Fruit fly (Drosophila melanogaster) whole organism, pupa: ENCODE measurements around the gene Set2.

Source experiments
- CG10348 ChIP-seq: fragments of 200-800 bp; sonication (Bioruptor generic); IDR thresholded peaks from 2 replicates; pipeline ENCODE4 v1.3.6; 2022; ENCODE audit warnings: missing biosample characterization, missing genetic modification characterization
- CG12605 ChIP-seq: fragments of 200-800 bp; sonication (Bioruptor generic); IDR thresholded peaks from 2 replicates; pipeline ENCODE4 v1.3.6; 2022; ENCODE audit warnings: missing biosample characterization, missing genetic modification characterization
- CG15710 ChIP-seq: fragments of 200-800 bp; sonication (Bioruptor generic); optimal IDR thresholded peaks from 2 replicates; lab custom pipeline; 2018; ENCODE audit warnings: missing biosample characterization, mild to moderate bottlenecking, missing genetic modification characterization, moderate library complexity
- CG17806 ChIP-seq: fragments of 200-800 bp; sonication (Bioruptor generic); optimal IDR thresholded peaks from 2 replicates; lab custom pipeline; 2018; ENCODE audit warnings: missing biosample characterization, mild to moderate bottlenecking, missing genetic modification characterization, moderate library complexity
- CG34367 ChIP-seq: fragments of 200-800 bp; sonication (Bioruptor generic); optimal IDR thresholded peaks from 2 replicates; lab custom pipeline; 2018; ENCODE audit warnings: missing biosample characterization, mild to moderate bottlenecking, missing genetic modification characterization
- CG4496 ChIP-seq: fragments of 200-800 bp; sonication (Bioruptor generic); IDR thresholded peaks from 3 replicates; pipeline ENCODE4 v1.3.6; 2022; ENCODE audit warnings: missing biosample characterization, missing genetic modification characterization
- CG8159 ChIP-seq: fragments of 200-800 bp; sonication (Bioruptor generic); optimal IDR thresholded peaks from 3 replicates; lab custom pipeline; 2018; ENCODE audit warnings: missing biosample characterization, mild to moderate bottlenecking, missing genetic modification characterization, moderate library complexity
- CG9948 ChIP-seq: fragments of 200-800 bp; sonication (Bioruptor generic); optimal IDR thresholded peaks from 2 replicates; lab custom pipeline; 2018; ENCODE audit warnings: missing biosample characterization, mild to moderate bottlenecking, missing genetic modification characterization, moderate library complexity
- D1 ChIP-seq: fragments of 200-800 bp; sonication (Bioruptor generic); optimal IDR thresholded peaks from 2 replicates; lab custom pipeline; 2018; ENCODE audit warnings: missing biosample characterization, mild to moderate bottlenecking, missing genetic modification characterization, moderate library complexity
- EcR ChIP-seq: fragments of 200-800 bp; sonication (Bioruptor generic); optimal IDR thresholded peaks from 3 replicates; lab custom pipeline; 2019; ENCODE audit warnings: missing biosample characterization, missing genetic modification characterization, mild to moderate bottlenecking, moderate library complexity, missing genetic modification reagents
- Snoo ChIP-seq: fragments of 200-800 bp; sonication (Bioruptor generic); optimal IDR thresholded peaks from 3 replicates; lab custom pipeline; 2017; ENCODE audit warnings: missing biosample characterization, mild to moderate bottlenecking, missing genetic modification characterization, inconsistent platforms
- fd96Ca ChIP-seq: fragments of 200-800 bp; sonication (Bioruptor generic); IDR thresholded peaks from 3 replicates; pipeline ENCODE4 v1.3.6; 2022; ENCODE audit warnings: missing biosample characterization, missing genetic modification characterization
- gl ChIP-seq: fragments of 200-800 bp; sonication (Bioruptor generic); optimal IDR thresholded peaks from 2 replicates; lab custom pipeline; 2018; ENCODE audit warnings: missing biosample characterization, mild to moderate bottlenecking, missing genetic modification characterization

DNA sequence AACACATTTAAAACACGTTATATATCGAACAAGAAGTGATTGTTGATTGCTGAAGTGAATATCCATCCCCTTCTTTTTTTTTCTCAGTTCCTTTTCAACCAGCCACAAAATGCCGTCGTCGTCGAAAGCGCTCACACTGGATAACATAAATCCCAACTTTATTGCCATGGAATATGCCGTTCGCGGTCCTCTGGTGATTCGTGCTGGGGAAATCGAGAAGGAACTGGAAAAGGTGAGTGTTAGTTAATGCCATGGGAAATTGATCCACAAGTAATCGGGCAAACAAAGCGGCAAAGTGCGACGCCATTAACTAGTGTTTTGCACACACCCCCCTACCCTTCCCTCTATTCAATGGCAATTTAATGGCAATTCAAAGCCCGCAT is 38.9 kb upstream of the Set2 start:
- TF ChIP-seq CG8159 (tag; lab: Kevin White, UChicago) (no peak), CG15710 (tag; lab: Kevin White, UChicago) (no peak), CG34367 (tag; lab: Kevin White, UChicago) (no peak), CG4496 (GFP tag; lab: Robert Waterston, UW) (no peak), CG9948 (tag; lab: Kevin White, UChicago) (no peak), gl (tag; lab: Kevin White, UChicago) (no peak), D1 (no peak), EcR (GFP tag; lab: Kevin White, UChicago) (no peak), CG17806 (tag; lab: Kevin White, UChicago) (no peak), CG12605 (no peak), fd96Ca (GFP tag; lab: Robert Waterston, UW) (no peak), CG10348 (GFP tag; lab: Robert Waterston, UW) (no peak), Snoo (tag; lab: Kevin White, UChicago) (no peak)
